Fruit fly (Drosophila melanogaster) whole organism, pupa: Measurements from ENCODE around the gene Sgf11.

Experiments used
- CG10348 ChIP-seq: fragments of 200-800 bp; sonication (Bioruptor generic); IDR thresholded peaks from 2 replicates; pipeline ENCODE4 v1.3.6; 2022; ENCODE audit warnings: missing biosample characterization, missing genetic modification characterization
- CG12605 ChIP-seq: fragments of 200-800 bp; sonication (Bioruptor generic); IDR thresholded peaks from 2 replicates; pipeline ENCODE4 v1.3.6; 2022; ENCODE audit warnings: missing biosample characterization, missing genetic modification characterization
- CG13204 ChIP-seq: fragments of 200-800 bp; sonication (Bioruptor generic); optimal IDR thresholded peaks from 2 replicates; lab custom pipeline; 2018; ENCODE audit warnings: missing biosample characterization, mild to moderate bottlenecking, missing genetic modification characterization, moderate library complexity
- CG14655 ChIP-seq: fragments of 200-800 bp; sonication (Bioruptor generic); optimal IDR thresholded peaks from 3 replicates; lab custom pipeline; 2017; ENCODE audit warnings: mild to moderate bottlenecking, missing biosample characterization, missing genetic modification reagents, missing genetic modification characterization
- CG15710 ChIP-seq: fragments of 200-800 bp; sonication (Bioruptor generic); optimal IDR thresholded peaks from 2 replicates; lab custom pipeline; 2018; ENCODE audit warnings: missing biosample characterization, mild to moderate bottlenecking, missing genetic modification characterization, moderate library complexity
- CG17806 ChIP-seq: fragments of 200-800 bp; sonication (Bioruptor generic); optimal IDR thresholded peaks from 2 replicates; lab custom pipeline; 2018; ENCODE audit warnings: missing biosample characterization, mild to moderate bottlenecking, missing genetic modification characterization, moderate library complexity
- CG32121 ChIP-seq: fragments of 200-800 bp; sonication (Bioruptor generic); IDR thresholded peaks from 2 replicates; pipeline ENCODE4 v1.3.6; 2022; ENCODE audit warnings: missing biosample characterization, missing genetic modification characterization
- CG34367 ChIP-seq: fragments of 200-800 bp; sonication (Bioruptor generic); optimal IDR thresholded peaks from 2 replicates; lab custom pipeline; 2018; ENCODE audit warnings: missing biosample characterization, mild to moderate bottlenecking, missing genetic modification characterization
- CG4496 ChIP-seq: fragments of 200-800 bp; sonication (Bioruptor generic); IDR thresholded peaks from 3 replicates; pipeline ENCODE4 v1.3.6; 2022; ENCODE audit warnings: missing biosample characterization, missing genetic modification characterization
- CG8159 ChIP-seq: fragments of 200-800 bp; sonication (Bioruptor generic); optimal IDR thresholded peaks from 3 replicates; lab custom pipeline; 2018; ENCODE audit warnings: missing biosample characterization, mild to moderate bottlenecking, missing genetic modification characterization, moderate library complexity
- CG8301 ChIP-seq: fragments of 200-800 bp; sonication (Bioruptor generic); optimal IDR thresholded peaks from 2 replicates; lab custom pipeline; 2018; ENCODE audit warnings: missing biosample characterization, mild to moderate bottlenecking, missing genetic modification characterization
- CG9948 ChIP-seq: fragments of 200-800 bp; sonication (Bioruptor generic); optimal IDR thresholded peaks from 2 replicates; lab custom pipeline; 2018; ENCODE audit warnings: missing biosample characterization, mild to moderate bottlenecking, missing genetic modification characterization, moderate library complexity
- D1 ChIP-seq: fragments of 200-800 bp; sonication (Bioruptor generic); optimal IDR thresholded peaks from 2 replicates; lab custom pipeline; 2018; ENCODE audit warnings: missing biosample characterization, mild to moderate bottlenecking, missing genetic modification characterization, moderate library complexity
- EcR ChIP-seq: fragments of 200-800 bp; sonication (Bioruptor generic); optimal IDR thresholded peaks from 3 replicates; lab custom pipeline; 2019; ENCODE audit warnings: missing biosample characterization, missing genetic modification characterization, mild to moderate bottlenecking, moderate library complexity, missing genetic modification reagents
- Ets98B ChIP-seq: fragments of 200-800 bp; sonication (Bioruptor generic); IDR thresholded peaks from 2 replicates; pipeline ENCODE4 v1.3.6; 2022; ENCODE audit warnings: missing biosample characterization, missing genetic modification characterization
- Pif1A ChIP-seq: fragments of 200-800 bp; sonication (Bioruptor generic); optimal IDR thresholded peaks from 3 replicates; lab custom pipeline; 2016; ENCODE audit warnings: missing biosample characterization, missing genetic modification characterization
- Pif1B ChIP-seq: fragments of 200-800 bp; sonication (Bioruptor generic); optimal IDR thresholded peaks from 3 replicates; lab custom pipeline; 2016; ENCODE audit warnings: missing biosample characterization, missing genetic modification characterization
- Snoo ChIP-seq: fragments of 200-800 bp; sonication (Bioruptor generic); optimal IDR thresholded peaks from 3 replicates; lab custom pipeline; 2017; ENCODE audit warnings: missing biosample characterization, mild to moderate bottlenecking, missing genetic modification characterization, inconsistent platforms
- fd96Ca ChIP-seq: fragments of 200-800 bp; sonication (Bioruptor generic); IDR thresholded peaks from 3 replicates; pipeline ENCODE4 v1.3.6; 2022; ENCODE audit warnings: missing biosample characterization, missing genetic modification characterization
- gl ChIP-seq: fragments of 200-800 bp; sonication (Bioruptor generic); optimal IDR thresholded peaks from 2 replicates; lab custom pipeline; 2018; ENCODE audit warnings: missing biosample characterization, mild to moderate bottlenecking, missing genetic modification characterization
- rn ChIP-seq: fragments of 200-800 bp; sonication (Bioruptor generic); IDR thresholded peaks from 2 replicates; pipeline ENCODE4 v1.3.6; 2022; ENCODE audit warnings: missing biosample characterization, missing genetic modification characterization

The Sgf11 gene

DNA sequence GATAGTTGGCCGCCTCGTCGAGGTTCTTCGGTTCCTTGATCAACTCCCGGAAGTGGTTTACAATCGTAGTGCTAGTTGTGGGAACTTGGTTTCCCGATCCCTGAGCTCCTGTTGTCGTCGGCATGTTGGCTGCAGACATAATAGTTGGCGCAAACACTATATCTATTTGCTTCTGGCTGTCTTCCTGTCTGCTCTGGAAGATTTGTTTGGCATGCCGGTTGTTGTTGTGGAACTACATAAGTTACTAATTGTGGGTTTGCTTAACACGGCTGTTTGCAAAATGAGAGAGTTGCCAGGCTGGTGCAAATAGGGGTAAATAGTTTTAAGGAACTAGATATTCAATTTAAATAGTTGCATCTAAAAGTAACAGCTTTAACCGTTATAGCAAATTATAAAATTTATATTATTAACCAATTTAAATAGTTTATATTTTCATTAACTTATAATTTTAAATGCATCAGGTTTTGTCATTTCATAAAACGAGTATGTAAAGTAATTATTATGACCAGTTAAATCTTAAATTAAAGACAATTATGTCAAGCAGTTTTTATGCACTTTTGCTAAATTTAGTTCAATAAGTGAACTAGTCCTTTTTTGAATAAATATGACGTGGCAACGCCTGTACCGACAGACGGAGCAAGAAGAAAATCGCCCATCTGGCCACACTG lies at the start of gene Sgf11, which contains the start of gene CG32202:
Gene Sgf11 (minus strand): TSS at position 287 of the 668 bp plus-strand sequence.
Gene CG32202 (plus strand): TSS at position 635 of the 668 bp plus-strand sequence.
- TF ChIP-seq CG10348 (GFP tag; lab: Robert Waterston, UW) = no peak
- no peak for TF ChIP-seq CG4496 (GFP tag; lab: Robert Waterston, UW)
- no peak for TF ChIP-seq CG12605 (GFP tag; lab: Robert Waterston, UW)
- TF ChIP-seq CG17806 = peak; percentile 53
- TF ChIP-seq gl = no peak
- peak; percentile 31 for TF ChIP-seq Snoo (tag; lab: Kevin White, UChicago)
- TF ChIP-seq D1 (tag; lab: Kevin White, UChicago) = no peak
- no peak for TF ChIP-seq CG8301 (tag; lab: Kevin White, UChicago)
- TF ChIP-seq fd96Ca = no peak
- TF ChIP-seq EcR = no peak
- TF ChIP-seq CG15710 (tag; lab: Kevin White, UChicago) = peak; percentile 70
- TF ChIP-seq CG13204 (GFP tag; lab: Kevin White, UChicago) = no peak
- TF ChIP-seq Pif1B (GFP tag; lab: Kevin White, UChicago) = no peak
- no peak for TF ChIP-seq Pif1A (GFP tag; lab: Kevin White, UChicago)
- TF ChIP-seq CG8159 (tag; lab: Kevin White, UChicago) = no peak
- TF ChIP-seq CG34367 (tag; lab: Kevin White, UChicago) = peak; percentile 48
- TF ChIP-seq rn (GFP tag; lab: Robert Waterston, UW) = no peak
- no peak for TF ChIP-seq CG32121 (GFP tag; lab: Robert Waterston, UW)
- TF ChIP-seq CG9948 (tag; lab: Kevin White, UChicago) = peak; percentile 57
- TF ChIP-seq Ets98B = 0 out of 2 replicates have a peak, but pooled peaks have one; percentile 26
- TF ChIP-seq CG14655 (GFP tag; lab: Kevin White, UChicago) = no peak

DNA sequence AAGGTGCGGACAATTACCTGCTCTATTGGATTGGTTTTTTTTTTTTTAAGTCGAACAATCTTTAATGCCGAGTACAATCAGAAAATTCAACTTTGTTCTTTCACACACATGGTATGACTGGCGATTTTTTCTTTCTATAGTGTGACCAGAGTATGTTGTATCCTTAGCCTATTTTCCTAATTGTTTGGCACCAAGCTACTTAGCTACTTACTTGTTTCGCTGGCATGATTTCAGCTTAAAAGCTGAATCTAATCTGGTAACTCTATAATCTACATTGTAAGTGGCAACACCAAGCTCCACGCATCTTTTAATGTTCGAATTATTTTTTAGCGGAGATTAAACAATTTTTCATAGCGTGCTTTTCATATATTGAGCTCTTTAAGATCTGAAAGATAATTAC lies 41.5 kb upstream of the Sgf11 start, which contains the start of gene CG12477:
Gene CG12477 (minus strand): TSS at position 101 of the 400 bp plus-strand sequence.
- no peak for TF ChIP-seq CG8159 (tag; lab: Kevin White, UChicago)
- no peak for TF ChIP-seq D1 (tag; lab: Kevin White, UChicago)
- TF ChIP-seq CG4496 (GFP tag; lab: Robert Waterston, UW) = no peak
- TF ChIP-seq rn (GFP tag; lab: Robert Waterston, UW) = no peak
- no peak for TF ChIP-seq CG15710 (tag; lab: Kevin White, UChicago)
- TF ChIP-seq CG13204 (GFP tag; lab: Kevin White, UChicago) = no peak
- TF ChIP-seq fd96Ca = no peak
- no peak for TF ChIP-seq CG34367 (tag; lab: Kevin White, UChicago)
- no peak for TF ChIP-seq gl
- TF ChIP-seq CG12605 (GFP tag; lab: Robert Waterston, UW) = no peak
- no peak for TF ChIP-seq CG32121 (GFP tag; lab: Robert Waterston, UW)
- no peak for TF ChIP-seq CG8301 (tag; lab: Kevin White, UChicago)
- TF ChIP-seq Snoo (tag; lab: Kevin White, UChicago) = no peak
- TF ChIP-seq CG17806 = no peak
- no peak for TF ChIP-seq Ets98B
- TF ChIP-seq CG14655 (GFP tag; lab: Kevin White, UChicago) = no peak
- TF ChIP-seq CG10348 (GFP tag; lab: Robert Waterston, UW) = no peak

- TF ChIP-seq CG4496 (GFP tag; lab: Robert Waterston, UW) = no peak
- TF ChIP-seq CG32121 (GFP tag; lab: Robert Waterston, UW) = no peak
- no peak for TF ChIP-seq CG17806
- TF ChIP-seq Pif1B (GFP tag; lab: Kevin White, UChicago) = no peak
- TF ChIP-seq gl = no peak
- no peak for TF ChIP-seq CG13204 (GFP tag; lab: Kevin White, UChicago)
- TF ChIP-seq Snoo (tag; lab: Kevin White, UChicago) = no peak
- no peak for TF ChIP-seq fd96Ca
- no peak for TF ChIP-seq Pif1A (GFP tag; lab: Kevin White, UChicago)
Measured at dm6 chr3L:18698312-18698711, 16.7 kb upstream of the Sgf11 start, which contains the start of gene Dic4. Dic4 (minus strand) TSS chr3L:18698412.

DNA sequence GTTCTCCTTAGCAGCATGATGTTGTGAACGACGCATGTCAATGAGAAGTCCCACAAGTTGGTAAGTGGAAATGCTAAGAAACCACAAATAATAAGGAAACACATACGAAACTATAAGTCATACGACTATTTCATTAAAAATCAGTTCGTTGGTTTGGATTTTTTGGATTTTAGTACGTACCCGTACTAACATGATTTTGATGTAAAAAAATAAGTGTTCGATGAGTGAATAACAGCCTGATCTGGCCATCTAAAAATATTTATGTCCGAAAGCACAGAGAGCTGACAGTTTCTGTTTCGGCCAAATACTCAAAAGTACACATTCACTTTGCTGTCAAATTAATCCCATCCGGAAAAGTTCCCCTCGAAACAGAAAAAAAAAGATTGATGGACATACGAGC lies 12.3 kb upstream of the Sgf11 start, which contains the start of gene CG6893:
Gene CG6893 (plus strand): TSS at position 301 of the 400 bp plus-strand sequence.
- TF ChIP-seq CG13204 (GFP tag; lab: Kevin White, UChicago) (no peak), CG4496 (GFP tag; lab: Robert Waterston, UW) (no peak), rn (GFP tag; lab: Robert Waterston, UW) (no peak), CG17806 (no peak), CG9948 (tag; lab: Kevin White, UChicago) (no peak), CG14655 (GFP tag; lab: Kevin White, UChicago) (no peak), CG12605 (GFP tag; lab: Robert Waterston, UW) (no peak), Snoo (tag; lab: Kevin White, UChicago) (no peak), Ets98B (no peak), Pif1A (GFP tag; lab: Kevin White, UChicago) (no peak)

- TF ChIP-seq CG12605 (GFP tag; lab: Robert Waterston, UW) (no peak), EcR (no peak), Snoo (tag; lab: Kevin White, UChicago) (no peak), CG34367 (tag; lab: Kevin White, UChicago) (no peak), CG13204 (GFP tag; lab: Kevin White, UChicago) (no peak), Ets98B (no peak), CG8159 (tag; lab: Kevin White, UChicago) (no peak), D1 (tag; lab: Kevin White, UChicago) (no peak), gl (no peak), CG9948 (tag; lab: Kevin White, UChicago) (no peak), Pif1B (GFP tag; lab: Kevin White, UChicago) (no peak), Pif1A (GFP tag; lab: Kevin White, UChicago) (no peak), CG17806 (no peak), CG8301 (tag; lab: Kevin White, UChicago) (no peak), CG10348 (GFP tag; lab: Robert Waterston, UW) (no peak), CG14655 (GFP tag; lab: Kevin White, UChicago) (no peak), CG4496 (GFP tag; lab: Robert Waterston, UW) (no peak), CG32121 (GFP tag; lab: Robert Waterston, UW) (no peak), fd96Ca (no peak), CG15710 (tag; lab: Kevin White, UChicago) (no peak)
Measured at dm6 chr3L:18686220-18686801, 4.7 kb upstream of the Sgf11 start, which contains the start of gene Cyp12c1. Cyp12c1 (minus strand) TSS chr3L:18686319.
